Fruit fly (Drosophila melanogaster): ENCODE results near the gene CG7384.

Gene CG7384

DNA sequence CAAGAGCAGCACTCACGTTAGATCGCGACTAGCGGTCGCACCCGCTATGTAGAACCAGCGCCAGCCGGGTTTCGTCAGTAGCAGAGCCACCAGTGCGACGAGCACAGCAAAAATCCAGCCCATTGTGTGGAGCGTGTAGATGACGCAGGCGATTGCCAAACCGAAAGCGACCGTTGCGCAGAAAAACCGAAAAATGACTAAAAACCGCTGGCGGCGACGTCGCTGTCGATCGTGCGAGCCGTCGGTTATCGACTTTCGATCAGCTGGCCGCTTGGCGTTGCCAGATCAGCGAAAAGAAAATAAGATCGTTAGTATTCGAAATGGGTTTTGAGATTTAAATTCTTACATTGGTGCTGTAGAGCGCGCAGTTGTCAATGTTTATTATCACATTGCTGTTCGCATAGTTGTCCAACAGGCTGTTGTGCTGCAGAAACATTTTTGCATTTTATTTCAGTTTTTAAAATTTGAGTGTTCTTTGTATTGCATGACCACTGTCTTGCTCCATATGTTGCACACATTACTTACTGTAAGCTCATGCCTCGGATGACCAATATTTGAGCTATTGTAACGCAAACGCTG is 6.3 kb upstream of the CG7384 start (continued):
- peak; percentile 54 for TF ChIP-seq CG9727 (GFP tag; optimal IDR thresholded peaks at IDR 0.05)
- TF ChIP-seq MESR4 (GFP tag; optimal IDR thresholded peaks at IDR 0.05): peak; percentile 22
- TF ChIP-seq CG10959 (GFP tag; IDR thresholded peaks at IDR 0.05): no peak
- TF ChIP-seq CG9609 (GFP tag; optimal IDR thresholded peaks at IDR 0.05): peak; percentile 28
- TF ChIP-seq PHDP (tag; optimal IDR thresholded peaks at IDR 0.05): no peak
- TF ChIP-seq org-1 (GFP tag; optimal IDR thresholded peaks at IDR 0.05): peak; percentile 36
- TF ChIP-seq gsb-n (tag; optimal IDR thresholded peaks at IDR 0.05): no peak
- TF ChIP-seq Hr78 (GFP tag; optimal IDR thresholded peaks at IDR 0.05): peak in 1 of 2 experiments; percentile 22
- TF ChIP-seq bcd (GFP tag; optimal IDR thresholded peaks at IDR 0.05): peak; percentile 38
- TF ChIP-seq ci (GFP tag; IDR thresholded peaks at IDR 0.05): peak; percentile 78; the same call in 2 of the 3 replicates
- TF ChIP-seq NC2α (GFP tag; optimal IDR thresholded peaks at IDR 0.05): peak; percentile 21
- TF ChIP-seq CG12219 (GFP tag; optimal IDR thresholded peaks at IDR 0.05): peak; percentile 45
- peak; percentile 64 for TF ChIP-seq Drgx (GFP tag; IDR thresholded peaks at IDR 0.05)
- TF ChIP-seq CG4730 (GFP tag; IDR thresholded peaks at IDR 0.05): no peak
- TF ChIP-seq CG4707 (GFP tag; optimal IDR thresholded peaks at IDR 0.05): no peak
- TF ChIP-seq pan (optimal IDR thresholded peaks at IDR 0.05): no peak
- peak in 1 of 2 experiments; percentile 27 for TF ChIP-seq pan (GFP tag; optimal IDR thresholded peaks at IDR 0.05 in 1 of 2, IDR thresholded peaks at IDR 0.05 in 1 of 2)
- TF ChIP-seq Tbp (GFP tag; optimal IDR thresholded peaks at IDR 0.05): no peak
- no peak for TF ChIP-seq otp (GFP tag; IDR thresholded peaks at IDR 0.05)
- TF ChIP-seq CG33213 (GFP tag; optimal IDR thresholded peaks at IDR 0.05): no peak
- no peak for TF ChIP-seq CG17912 (GFP tag; optimal IDR thresholded peaks at IDR 0.05)
- TF ChIP-seq ken (GFP tag; IDR thresholded peaks at IDR 0.05): no peak
- TF ChIP-seq MTF-1 (GFP tag; optimal IDR thresholded peaks at IDR 0.05; ENCODE audit: borderline replicate concordance): peak; percentile 27
- no peak for TF ChIP-seq Rx (GFP tag; IDR thresholded peaks at IDR 0.05)
- TF ChIP-seq CG8281 (tag; optimal IDR thresholded peaks at IDR 0.05): no peak
- TF ChIP-seq ind (GFP tag; optimal IDR thresholded peaks at IDR 0.05): peak; percentile 20
- TF ChIP-seq pho (GFP tag; optimal IDR thresholded peaks at IDR 0.05): peak; percentile 49
- TF ChIP-seq CG10462 (GFP tag; optimal IDR thresholded peaks at IDR 0.05): peak; percentile 46
- peak; percentile 16 for TF ChIP-seq gcm2 (GFP tag; optimal IDR thresholded peaks at IDR 0.05)
- TF ChIP-seq Dp (GFP tag; optimal IDR thresholded peaks at IDR 0.05): peak; percentile 19
- TF ChIP-seq chm (GFP tag; IDR thresholded peaks at IDR 0.05): no peak
- TF ChIP-seq eve (GFP tag; optimal IDR thresholded peaks at IDR 0.05): no peak
- TF ChIP-seq Lhr (GFP tag; optimal IDR thresholded peaks at IDR 0.05): peak; percentile 3
- TF ChIP-seq CG14441 (GFP tag; IDR thresholded peaks at IDR 0.05): peak; percentile 34
- TF ChIP-seq CG9817 (tag; optimal IDR thresholded peaks at IDR 0.05): peak; percentile 38
- no peak for TF ChIP-seq CG2202 (tag; optimal IDR thresholded peaks at IDR 0.05)
- TF ChIP-seq Pdp1 (GFP tag; optimal IDR thresholded peaks at IDR 0.05): peak in 1 of 2 experiments; percentile 1
- TF ChIP-seq Bdp1 (GFP tag; optimal IDR thresholded peaks at IDR 0.05): peak; percentile 21
- peak; percentile 53 for TF ChIP-seq CG30403 (GFP tag; optimal IDR thresholded peaks at IDR 0.05)
- TF ChIP-seq onecut (GFP tag; IDR thresholded peaks at IDR 0.05): no peak
- TF ChIP-seq CG30020 (tag; optimal IDR thresholded peaks at IDR 0.05): no peak
- peak; percentile 33 for TF ChIP-seq CG13296 (GFP tag; optimal IDR thresholded peaks at IDR 0.05)
- TF ChIP-seq trem (tag; optimal IDR thresholded peaks at IDR 0.05): peak; percentile 8
- TF ChIP-seq yki (optimal IDR thresholded peaks at IDR 0.05): no peak
- no peak for TF ChIP-seq corto (GFP tag; optimal IDR thresholded peaks at IDR 0.05)
- TF ChIP-seq CG12659 (GFP tag; optimal IDR thresholded peaks at IDR 0.05): peak; percentile 68
- no peak for TF ChIP-seq h (optimal IDR thresholded peaks at IDR 0.05)
- no peak for TF ChIP-seq CG14860 (GFP tag; IDR thresholded peaks at IDR 0.05; ENCODE audit: partially characterized antibody)
- TF ChIP-seq CG12236 (GFP tag; optimal IDR thresholded peaks at IDR 0.05): no peak
- no peak for TF ChIP-seq emc (GFP tag; optimal IDR thresholded peaks at IDR 0.05)
- TF ChIP-seq CG8290 (GFP tag; optimal IDR thresholded peaks at IDR 0.05): no peak
- TF ChIP-seq CG8290 (tag; optimal IDR thresholded peaks at IDR 0.05): peak in 1 of 2 experiments; percentile 35
